Worm (Caenorhabditis elegans): Measurements from ENCODE around the gene ttr-19.

ttr-19 gene

ce11 chrV:10224619-10225018 lies 2.6 kb downstream of the ttr-19 start:
- no peak for TF ChIP-seq drap-1 (GFP tag; optimal IDR thresholded peaks at IDR 0.05)
- no peak for TF ChIP-seq tbx-8 (GFP tag; optimal IDR thresholded peaks at IDR 0.05)

DNA sequence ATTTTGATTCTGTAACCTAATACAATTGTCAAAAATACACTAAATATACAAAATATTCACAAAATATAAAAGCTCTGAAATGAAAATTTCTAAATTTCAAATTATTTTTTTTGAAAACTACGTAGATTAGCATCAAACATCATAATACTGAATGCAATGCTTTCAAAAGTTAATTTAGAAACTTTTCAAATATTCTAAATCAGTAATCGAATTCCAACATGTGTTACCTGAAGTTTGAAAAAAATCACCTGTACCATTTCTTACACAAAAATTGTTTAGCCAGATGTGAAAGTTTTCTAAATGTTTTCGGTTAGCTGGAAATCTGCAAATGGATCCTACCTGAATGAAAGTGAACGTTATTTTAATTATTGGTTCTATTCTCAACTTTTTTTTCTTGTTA lies 5.2 kb downstream of the ttr-19 start, which contains the start of gene C12D8.20:
Gene C12D8.20, plus strand, starts transcription at position 301 of the 400 bp plus-strand sequence.
- TF ChIP-seq nhr-237 (tag; optimal IDR thresholded peaks at IDR 0.05) (no peak), M03D4.4 (tag; optimal IDR thresholded peaks at IDR 0.05) (no peak), nhr-28 (tag; optimal IDR thresholded peaks at IDR 0.05) (no peak), unc-120 (tag; optimal IDR thresholded peaks at IDR 0.05; ENCODE audit: poor library complexity, severe bottlenecking) (no peak)

- TF ChIP-seq flh-1 (GFP tag; optimal IDR thresholded peaks at IDR 0.05), result no peak
These were observed 5.9 kb downstream of the ttr-19 start, which contains the start of the genes fipr-5 and fipr-9 for ce11 chrV:10221317-10221716. fipr-5 (minus strand) TSS chrV:10221417. fipr-9 (plus strand) TSS chrV:10221662.

DNA sequence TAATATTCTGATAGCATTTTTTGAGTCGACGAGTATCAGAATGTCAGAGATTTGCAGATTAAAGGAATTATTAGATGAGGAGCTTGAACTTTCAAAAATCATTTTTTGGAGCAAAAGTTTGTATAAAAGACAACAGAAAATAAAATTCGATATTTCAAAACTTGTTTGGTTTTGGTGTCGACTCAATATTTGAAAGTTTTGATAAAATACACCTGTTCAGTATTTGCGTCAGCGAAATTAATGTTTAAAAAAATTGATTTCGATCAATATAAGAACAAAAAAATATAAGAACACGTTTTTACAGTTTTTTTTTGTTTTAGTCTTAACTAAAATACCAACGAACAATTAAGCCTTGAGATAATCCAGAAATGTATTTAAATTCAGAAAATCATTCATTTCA lies 6.6 kb downstream of the ttr-19 start, which contains the start of gene C12D8.13:
Gene C12D8.13, minus strand, starts transcription at position 101 of the 400 bp plus-strand sequence.
- TF ChIP-seq sptf-1 (tag; optimal IDR thresholded peaks at IDR 0.05), result no peak
- TF ChIP-seq unc-39 (tag; optimal IDR thresholded peaks at IDR 0.05), result no peak
- no peak for TF ChIP-seq M03D4.4 (tag; optimal IDR thresholded peaks at IDR 0.05)
- TF ChIP-seq ztf-11 (tag; optimal IDR thresholded peaks at IDR 0.05), result no peak
- no peak for TF ChIP-seq mab-5 (tag; optimal IDR thresholded peaks at IDR 0.05)
- TF ChIP-seq lsy-2 (tag; optimal IDR thresholded peaks at IDR 0.05), result no peak
- no peak for TF ChIP-seq nhr-28 (tag; optimal IDR thresholded peaks at IDR 0.05)
- no peak for TF ChIP-seq mls-2 (tag; optimal IDR thresholded peaks at IDR 0.05)
- TF ChIP-seq hlh-1 (tag; optimal IDR thresholded peaks at IDR 0.05), result no peak
- TF ChIP-seq pha-4 (tag; optimal IDR thresholded peaks at IDR 0.05), result no peak
- TF ChIP-seq cnd-1 (tag; optimal IDR thresholded peaks at IDR 0.05), result no peak
- TF ChIP-seq mep-1 (tag; optimal IDR thresholded peaks at IDR 0.05), result no peak
- TF ChIP-seq elt-1 (tag; optimal IDR thresholded peaks at IDR 0.05; ENCODE audit: borderline replicate concordance, insufficient read depth), result no peak
- TF ChIP-seq ces-1 (GFP tag; optimal IDR thresholded peaks at IDR 0.05), result no peak
- TF ChIP-seq nhr-2 (tag; optimal IDR thresholded peaks at IDR 0.05), result no peak

- TF ChIP-seq unc-39 (tag; optimal IDR thresholded peaks at IDR 0.05), result no peak
- no peak for TF ChIP-seq blmp-1 (tag; optimal IDR thresholded peaks at IDR 0.05)
- no peak for TF ChIP-seq hlh-1 (tag; optimal IDR thresholded peaks at IDR 0.05)
- no peak for TF ChIP-seq sem-2 (GFP tag; optimal IDR thresholded peaks at IDR 0.05)
These were observed 10.5 kb downstream of the ttr-19 start, which contains the start of gene ZK856.14 for ce11 chrV:10216724-10217123. ZK856.14 (plus strand) TSS chrV:10217024.

- TF ChIP-seq snpc-4 (tag; optimal IDR thresholded peaks at IDR 0.05) (no peak), unc-39 (tag; optimal IDR thresholded peaks at IDR 0.05) (no peak), nhr-76 (tag; optimal IDR thresholded peaks at IDR 0.05) (no peak), flh-1 (GFP tag; optimal IDR thresholded peaks at IDR 0.05) (no peak), nhr-28 (tag; optimal IDR thresholded peaks at IDR 0.05) (no peak), tbx-8 (GFP tag; optimal IDR thresholded peaks at IDR 0.05) (no peak), ztf-11 (tag; optimal IDR thresholded peaks at IDR 0.05) (no peak), drap-1 (GFP tag; optimal IDR thresholded peaks at IDR 0.05) (no peak), elt-3 (tag; optimal IDR thresholded peaks at IDR 0.05) (no peak), mep-1 (tag; optimal IDR thresholded peaks at IDR 0.05) (no peak), zip-8 (tag; optimal IDR thresholded peaks at IDR 0.05) (no peak), hlh-1 (tag; optimal IDR thresholded peaks at IDR 0.05) (no peak), sem-2 (GFP tag; optimal IDR thresholded peaks at IDR 0.05) (no peak), ceh-43 (GFP tag; optimal IDR thresholded peaks at IDR 0.05) (no peak), cnd-1 (tag; optimal IDR thresholded peaks at IDR 0.05) (no peak), bed-3 (GFP tag; optimal IDR thresholded peaks at IDR 0.05) (no peak), ceh-83 (GFP tag; optimal IDR thresholded peaks at IDR 0.05) (no peak)
These were observed 14.6 kb downstream of the ttr-19 start, which contains the start of gene hpo-40 for ce11 chrV:10212627-10213026. hpo-40 (plus strand) TSS chrV:10212927.
